Worm (Caenorhabditis elegans): ENCODE results near the gene R11E3.2.
"Not testable (repeated sequence)": the region's sequence is repeated elsewhere in the genome, so short reads cannot be mapped to it uniquely, and the experiment has no call there.

DNA sequence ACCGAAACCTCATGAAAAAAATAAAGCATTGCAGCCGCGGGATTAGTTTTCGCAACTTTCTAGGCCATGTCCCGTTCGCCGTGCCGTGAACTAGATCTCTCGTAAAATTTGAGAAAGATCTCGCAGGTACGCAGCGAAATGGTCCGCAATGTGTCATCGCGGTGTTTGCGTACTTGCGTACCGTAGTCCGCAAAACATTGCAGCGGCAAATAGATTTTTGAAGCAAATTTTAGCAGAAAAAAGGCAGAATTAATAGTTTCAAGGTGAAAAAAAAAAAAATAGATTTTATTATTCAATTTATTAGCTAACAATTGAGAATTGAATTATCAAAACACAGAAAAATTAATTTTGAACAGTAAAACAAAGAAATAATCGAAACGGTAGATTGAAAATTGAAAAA lies 44.0 kb upstream of the R11E3.2 start:
- not testable (repeated sequence) for TF ChIP-seq sup-37 (GFP tag; optimal IDR thresholded peaks at IDR 0.05); egl-27 (tag; optimal IDR thresholded peaks at IDR 0.05); unc-62 (GFP tag; optimal IDR thresholded peaks at IDR 0.05); ama-1 (optimal IDR thresholded peaks at IDR 0.05); unc-130 (tag; optimal IDR thresholded peaks at IDR 0.05)
- TF ChIP-seq blmp-1 (tag; optimal IDR thresholded peaks at IDR 0.05) (peak; percentile 3), snu-23 (GFP tag; optimal IDR thresholded peaks at IDR 0.05) (peak; percentile 89), unc-98 (GFP tag; IDR thresholded peaks at IDR 0.05) (peak; percentile 99), dsc-1 (tag; optimal IDR thresholded peaks at IDR 0.05) (peak; percentile 93), xbp-1 (tag; optimal IDR thresholded peaks at IDR 0.05) (peak; percentile 89), lin-15B (tag; optimal IDR thresholded peaks at IDR 0.05) (peak; percentile 61)

Measured in whole organism, L1 larva.